Worm (Caenorhabditis elegans): ENCODE results near the gene pstk-1.

DNA sequence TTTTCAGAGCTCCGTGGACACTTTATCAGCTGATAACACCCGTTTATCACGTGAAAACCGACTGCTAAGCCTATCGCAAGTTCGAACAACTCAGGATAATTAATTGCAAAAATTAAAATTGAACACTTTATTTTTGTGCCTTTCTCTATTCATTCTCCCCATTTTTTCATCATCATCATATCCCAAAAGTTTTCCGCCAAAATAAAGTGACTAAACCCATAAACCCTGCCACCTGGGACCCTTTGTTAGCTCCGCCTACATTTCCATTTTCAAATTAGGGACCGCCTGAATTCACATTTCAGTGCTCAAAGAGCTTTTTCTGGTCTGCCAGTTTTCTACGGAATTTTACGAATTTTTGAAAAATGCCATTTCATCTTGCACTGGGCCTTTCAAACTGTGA lies 18.0 kb downstream of the pstk-1 start, which contains the start of gene arrd-16:
- TF ChIP-seq unc-62 (GFP tag; optimal IDR thresholded peaks at IDR 0.05) (no peak), snpc-4 (tag; optimal IDR thresholded peaks at IDR 0.05) (no peak), mdl-1 (tag; optimal IDR thresholded peaks at IDR 0.05) (no peak), mef-2 (tag; optimal IDR thresholded peaks at IDR 0.05) (no peak), lin-13 (GFP tag; optimal IDR thresholded peaks at IDR 0.05) (no peak), nhr-90 (tag; optimal IDR thresholded peaks at IDR 0.05; ENCODE audit: poor library complexity) (no peak), mep-1 (tag; optimal IDR thresholded peaks at IDR 0.05) (no peak), ztf-11 (tag; optimal IDR thresholded peaks at IDR 0.05) (no peak), nhr-11 (tag; optimal IDR thresholded peaks at IDR 0.05) (no peak), lin-14 (GFP tag; optimal IDR thresholded peaks at IDR 0.05) (no peak)

Measured in whole organism, L1 larva.